Worm (Caenorhabditis elegans): Measurements from ENCODE around the gene cyn-10.
A peak's percentile ranks its signal among the peaks of the same experiment; 100 is the strongest.

cyn-10 gene

DNA sequence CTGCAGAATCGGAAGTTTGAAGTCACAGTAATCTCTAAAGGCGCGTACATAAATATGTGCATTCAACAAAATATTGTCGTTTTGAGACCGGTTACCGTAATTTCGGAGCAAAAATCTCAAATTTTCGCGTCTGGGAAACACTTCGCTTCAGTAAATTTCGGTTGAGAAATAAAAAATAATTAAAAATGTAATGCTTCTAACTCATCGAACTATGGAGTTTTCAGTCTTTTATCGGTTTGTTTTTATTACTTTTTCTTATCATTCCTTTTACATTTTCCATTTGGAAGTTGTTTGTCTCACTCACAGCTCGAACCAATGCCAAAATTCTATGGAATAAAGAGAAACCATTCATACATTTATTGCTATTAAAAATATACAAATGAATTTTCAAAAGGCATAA is 25.0 kb downstream of the cyn-10 start (continued):
- no peak for TF ChIP-seq madf-5 (GFP tag; IDR thresholded peaks at IDR 0.05)
- TF ChIP-seq nhr-237 (tag; optimal IDR thresholded peaks at IDR 0.05): no peak
- no peak for TF ChIP-seq nhr-6 (tag; optimal IDR thresholded peaks at IDR 0.05)
- peak; percentile 9 for TF ChIP-seq attf-4 (tag; optimal IDR thresholded peaks at IDR 0.05)
- peak; percentile 22 for TF ChIP-seq hlh-30 (tag; optimal IDR thresholded peaks at IDR 0.05; ENCODE audit: insufficient read depth)
- peak; percentile 49 for TF ChIP-seq nhr-28 (tag; optimal IDR thresholded peaks at IDR 0.05)
- peak; percentile 33; the same call in 1 of the 2 replicates for TF ChIP-seq dmd-6 (GFP tag; IDR thresholded peaks at IDR 0.05)
- TF ChIP-seq aha-1 (tag): peak; percentile 33
- peak; percentile 80 for TF ChIP-seq nhr-77 (tag; optimal IDR thresholded peaks at IDR 0.05)
- TF ChIP-seq T20F7.1 (GFP tag; optimal IDR thresholded peaks at IDR 0.05): peak; percentile 69
- peak; percentile 34 for TF ChIP-seq duxl-1 (tag; optimal IDR thresholded peaks at IDR 0.05; ENCODE audit: poor library complexity)
- TF ChIP-seq unc-39 (tag; optimal IDR thresholded peaks at IDR 0.05): no peak
- TF ChIP-seq snpc-4 (tag; optimal IDR thresholded peaks at IDR 0.05): no peak
- TF ChIP-seq ztf-11 (tag; optimal IDR thresholded peaks at IDR 0.05): no peak
- TF ChIP-seq lim-7 (GFP tag; IDR thresholded peaks at IDR 0.05): no peak
- no peak for TF ChIP-seq set-16 (GFP tag; IDR thresholded peaks at IDR 0.05)
- TF ChIP-seq zfp-3 (GFP tag; conservative IDR thresholded peaks at IDR 0.05): peak; percentile 93
- no peak for TF ChIP-seq egl-43 (GFP tag; IDR thresholded peaks at IDR 0.05)
- no peak for TF ChIP-seq ctbp-1 (GFP tag; IDR thresholded peaks at IDR 0.05)
- TF ChIP-seq mdl-1 (tag; optimal IDR thresholded peaks at IDR 0.05): no peak
- no peak for TF ChIP-seq daf-12 (tag; optimal IDR thresholded peaks at IDR 0.05)
- TF ChIP-seq cey-2 (tag; optimal IDR thresholded peaks at IDR 0.05; ENCODE audit: borderline replicate concordance, insufficient read depth): no peak
- TF ChIP-seq dmd-9 (GFP tag; IDR thresholded peaks at IDR 0.05): 0 out of 2 replicates have a peak, but pooled peaks have one; percentile 3
- peak; percentile 8 for TF ChIP-seq nhr-76 (tag; optimal IDR thresholded peaks at IDR 0.05)
- no peak for TF ChIP-seq zfp-2 (tag; optimal IDR thresholded peaks at IDR 0.05)
- TF ChIP-seq tra-1 (GFP tag; IDR thresholded peaks at IDR 0.05): no peak
- peak; percentile 34 for TF ChIP-seq nhr-111 (GFP tag; optimal IDR thresholded peaks at IDR 0.05)
- TF ChIP-seq skn-1 (tag; optimal IDR thresholded peaks at IDR 0.05): no peak
- TF ChIP-seq ces-1 (GFP tag; optimal IDR thresholded peaks at IDR 0.05): no peak
- TF ChIP-seq Y105C5A.15 (GFP tag; IDR thresholded peaks at IDR 0.05): no peak
- no peak for TF ChIP-seq daf-8 (GFP tag; IDR thresholded peaks at IDR 0.05)
- no peak for TF ChIP-seq egl-27 (tag; optimal IDR thresholded peaks at IDR 0.05)
- TF ChIP-seq lin-29 (GFP tag; IDR thresholded peaks at IDR 0.05): 0 out of 2 replicates have a peak, but pooled peaks have one; percentile 35
- TF ChIP-seq hmg-1.1 (GFP tag; IDR thresholded peaks at IDR 0.05): 0 out of 2 replicates have a peak, but pooled peaks have one; percentile 32
- no peak for TF ChIP-seq daf-19 (GFP tag; conservative IDR thresholded peaks at IDR 0.05)
- no peak for TF ChIP-seq jun-1 (tag; optimal IDR thresholded peaks at IDR 0.05)
- TF ChIP-seq mxl-3 (GFP tag; optimal IDR thresholded peaks at IDR 0.05): no peak
- TF ChIP-seq ZK546.5 (tag; optimal IDR thresholded peaks at IDR 0.05): no peak
- TF ChIP-seq zip-2 (tag; optimal IDR thresholded peaks at IDR 0.05): no peak
- no peak for TF ChIP-seq lir-3 (tag; optimal IDR thresholded peaks at IDR 0.05)
- TF ChIP-seq T26A8.4 (GFP tag; IDR thresholded peaks at IDR 0.05): peak; percentile 79
- TF ChIP-seq ceh-32 (tag; optimal IDR thresholded peaks at IDR 0.05; ENCODE audit: poor library complexity): no peak
- peak; percentile 27 to 63 for TF ChIP-seq daf-16 (GFP tag; optimal IDR thresholded peaks at IDR 0.05)
- TF ChIP-seq daf-16 (tag; optimal IDR thresholded peaks at IDR 0.05): peak; percentile 64
- no peak for TF ChIP-seq zip-11 (GFP tag; IDR thresholded peaks at IDR 0.05)
- peak; percentile 20 for TF ChIP-seq rbr-2 (tag; optimal IDR thresholded peaks at IDR 0.05)
- TF ChIP-seq hif-1 (tag; optimal IDR thresholded peaks at IDR 0.05): no peak
- TF ChIP-seq lin-39 (tag; optimal IDR thresholded peaks at IDR 0.05): no peak
- 0 out of 2 replicates have a peak, but pooled peaks have one; percentile 45 for TF ChIP-seq Y48G9A.11 (GFP tag; IDR thresholded peaks at IDR 0.05)
- TF ChIP-seq lsy-2 (tag; optimal IDR thresholded peaks at IDR 0.05): peak; percentile 52 to 70
- TF ChIP-seq dve-1 (tag; optimal IDR thresholded peaks at IDR 0.05; ENCODE audit: insufficient read depth): peak; percentile 88
- TF ChIP-seq spr-1 (tag; optimal IDR thresholded peaks at IDR 0.05): peak; percentile 7
